Worm (Caenorhabditis elegans) whole organism, L4 larva: ENCODE measurements around the gene Y11D7A.5.

Source experiments
- D1046.2 ChIP-seq: fragments of 200-800 bp; sonication (Bioruptor generic); IDR thresholded peaks from 2 replicates; pipeline ENCODE4 v1.3.6; 2022; ENCODE audit warnings: missing genetic modification characterization, missing compliant biosample characterization
- F49E8.2 ChIP-seq: sonication (generic microtip); optimal IDR thresholded peaks from 2 replicates; lab custom pipeline; 2016; ENCODE audit warnings: missing compliant biosample characterization, mild to moderate bottlenecking, missing genetic modification characterization, borderline replicate concordance
- Y105C5A.15 ChIP-seq: fragments of 200-800 bp; sonication (Bioruptor generic); IDR thresholded peaks from 2 replicates; pipeline ENCODE4 v1.3.6; 2022; ENCODE audit warnings: missing genetic modification characterization, missing compliant biosample characterization
- ZK546.5 ChIP-seq, 2 experiments: sonication (generic microtip); optimal IDR thresholded peaks; 2 replicates each; lab custom pipeline; 2017; ENCODE audit warnings: missing biosample characterization in 2 of 2, missing genetic modification characterization in 2 of 2
- aha-1 ChIP-seq: fragments of 150-350 bp; peaks from one replicate; lab custom pipeline; 2014; ENCODE audit warnings: missing biosample characterization, missing genetic modification characterization
- ama-1 ChIP-seq: fragments of 150-350 bp; optimal IDR thresholded peaks from 2 replicates; lab custom pipeline; 2014; ENCODE audit warnings: inconsistent platforms, mixed read lengths
- ceh-28 ChIP-seq: fragments of 150-350 bp; optimal IDR thresholded peaks from 2 replicates; lab custom pipeline; 2014; ENCODE audit warnings: missing biosample characterization, missing genetic modification reagents, missing genetic modification characterization
- ceh-62 ChIP-seq: sonication (generic microtip); optimal IDR thresholded peaks from 2 replicates; lab custom pipeline; 2017; ENCODE audit warnings: missing biosample characterization, missing genetic modification characterization
- ctbp-1 ChIP-seq: fragments of 200-800 bp; sonication (Bioruptor generic); IDR thresholded peaks from 2 replicates; pipeline ENCODE4 v1.3.6; 2022; ENCODE audit warnings: missing genetic modification reagents, missing genetic modification characterization, missing compliant biosample characterization
- daf-12 ChIP-seq: fragments of 150-350 bp; optimal IDR thresholded peaks from 2 replicates; lab custom pipeline; 2014; ENCODE audit warnings: missing biosample characterization, missing genetic modification reagents, missing genetic modification characterization
- daf-16 ChIP-seq, 3 experiments: sonication (generic microtip); optimal IDR thresholded peaks; 2 replicates each; lab custom pipeline; 2016 to 2017; ENCODE audit warnings: missing genetic modification characterization in 3 of 3, missing genetic modification reagents in 3 of 3, mild to moderate bottlenecking in 2 of 3, missing compliant biosample characterization in 2 of 3, missing biosample characterization in 1 of 3, moderate library complexity in 1 of 3
- dmd-6 ChIP-seq: fragments of 200-800 bp; sonication (Bioruptor generic); IDR thresholded peaks from 2 replicates; pipeline ENCODE4 v1.3.6; 2022; ENCODE audit warnings: missing genetic modification reagents, missing genetic modification characterization, missing compliant biosample characterization
- dmd-9 ChIP-seq: fragments of 200-800 bp; sonication (Bioruptor generic); IDR thresholded peaks from 2 replicates; pipeline ENCODE4 v1.3.6; 2022; ENCODE audit warnings: missing genetic modification reagents, missing genetic modification characterization, missing compliant biosample characterization
- duxl-1 ChIP-seq: sonication (generic microtip); optimal IDR thresholded peaks from 2 replicates; lab custom pipeline; 2016; ENCODE audit warnings: mild to moderate bottlenecking, missing genetic modification characterization, moderate library complexity, missing compliant biosample characterization; ENCODE audit not compliant: poor library complexity
- egl-27 ChIP-seq: sonication (generic microtip); optimal IDR thresholded peaks from 3 replicates; lab custom pipeline; 2017; ENCODE audit warnings: missing biosample characterization, missing genetic modification reagents, missing genetic modification characterization
- egl-43 ChIP-seq: fragments of 200-800 bp; sonication (Bioruptor generic); IDR thresholded peaks from 2 replicates; pipeline ENCODE4 v1.3.6; 2022; ENCODE audit warnings: missing genetic modification reagents, missing genetic modification characterization, missing compliant biosample characterization
- gei-8 ChIP-seq: fragments of 200-800 bp; sonication (Bioruptor generic); optimal IDR thresholded peaks from 2 replicates; lab custom pipeline; 2018; ENCODE audit warnings: mild to moderate bottlenecking, missing genetic modification characterization, missing compliant biosample characterization
- hif-1 ChIP-seq, 2 experiments: sonication (generic microtip); optimal IDR thresholded peaks; 2 replicates each; lab custom pipeline; 2016 to 2017; ENCODE audit warnings: missing compliant biosample characterization in 2 of 2, missing genetic modification characterization in 2 of 2, missing genetic modification reagents in 2 of 2, missing genotype in 2 of 2, mild to moderate bottlenecking in 1 of 2
- hlh-30 ChIP-seq: sonication (generic microtip); optimal IDR thresholded peaks from 2 replicates; lab custom pipeline; 2017; ENCODE audit warnings: antibody characterized with exemption, mild to moderate bottlenecking, missing genetic modification characterization, missing compliant biosample characterization; ENCODE audit not compliant: insufficient read depth
- jun-1 ChIP-seq: fragments of 150-350 bp; optimal IDR thresholded peaks from 2 replicates; lab custom pipeline; 2014; ENCODE audit warnings: missing biosample characterization, missing genetic modification reagents, missing genetic modification characterization
- lin-38 ChIP-seq: fragments of 200-800 bp; sonication (Bioruptor generic); IDR thresholded peaks from 2 replicates; pipeline ENCODE4 v1.3.6; 2022; ENCODE audit warnings: missing genetic modification reagents, missing genetic modification characterization, missing compliant biosample characterization
- lsy-2 ChIP-seq, 2 experiments: fragments of 150-350 bp in 1 of 2; sonication (generic microtip) in 1 of 2; optimal IDR thresholded peaks; 2 replicates each; lab custom pipeline; 2014 to 2017; ENCODE audit warnings: missing biosample characterization in 2 of 2, missing genetic modification characterization in 2 of 2
- madf-5 ChIP-seq, 2 experiments: fragments of 200-800 bp; sonication (Bioruptor generic); IDR thresholded peaks; 2 replicates each; pipeline ENCODE4 v1.3.6; 2022; ENCODE audit warnings: missing compliant biosample characterization in 2 of 2, missing genetic modification characterization in 2 of 2
- mdl-1 ChIP-seq, 2 experiments: fragments of 150-350 bp in 1 of 2; sonication (generic microtip) in 1 of 2; optimal IDR thresholded peaks; 2 replicates each; lab custom pipeline; 2014 to 2017; ENCODE audit warnings: missing biosample characterization in 2 of 2, missing genetic modification characterization in 2 of 2
- nhr-10 ChIP-seq: fragments of 150-350 bp; optimal IDR thresholded peaks from 2 replicates; lab custom pipeline; 2014; ENCODE audit warnings: missing biosample characterization, missing genetic modification characterization
- nhr-102 ChIP-seq: sonication (generic microtip); optimal IDR thresholded peaks from 2 replicates; lab custom pipeline; 2016; ENCODE audit warnings: mild to moderate bottlenecking, missing genetic modification characterization, moderate library complexity, missing compliant biosample characterization
- nhr-11 ChIP-seq: fragments of 150-350 bp; optimal IDR thresholded peaks from 2 replicates; lab custom pipeline; 2014; ENCODE audit warnings: missing biosample characterization, missing genetic modification characterization
- nhr-111 ChIP-seq: fragments of 200-800 bp; sonication (Bioruptor generic); optimal IDR thresholded peaks from 2 replicates; lab custom pipeline; 2018; ENCODE audit warnings: mild to moderate bottlenecking, missing genetic modification characterization, missing compliant biosample characterization
- nhr-237 ChIP-seq: sonication (generic microtip); optimal IDR thresholded peaks from 2 replicates; lab custom pipeline; 2017; ENCODE audit warnings: missing biosample characterization, missing genetic modification characterization
- nhr-28 ChIP-seq: fragments of 150-350 bp; optimal IDR thresholded peaks from 2 replicates; lab custom pipeline; 2014; ENCODE audit warnings: missing biosample characterization, missing genetic modification characterization
- nhr-41 ChIP-seq: fragments of 200-800 bp; sonication (Bioruptor generic); IDR thresholded peaks from 2 replicates; pipeline ENCODE4 v1.3.6; 2022; ENCODE audit warnings: missing genetic modification reagents, missing genetic modification characterization, missing compliant biosample characterization
- pqm-1 ChIP-seq: sonication (generic microtip); optimal IDR thresholded peaks from 2 replicates; lab custom pipeline; 2017; ENCODE audit warnings: missing biosample characterization, missing genetic modification characterization
- snpc-1.2 ChIP-seq: fragments of 200-800 bp; sonication (Bioruptor generic); IDR thresholded peaks from 2 replicates; pipeline ENCODE4 v1.3.6; 2022; ENCODE audit warnings: missing genetic modification reagents, missing genetic modification characterization, missing compliant biosample characterization
- unc-62 ChIP-seq, 3 experiments: fragments of 150-350 bp in 1 of 3; sonication (generic microtip); optimal IDR thresholded peaks in 2 of 3; peaks in 1 of 3; 1 replicate in 1 of 3; 2 replicates in 2 of 3; lab custom pipeline; 2014 to 2017; ENCODE audit warnings: missing biosample characterization in 3 of 3, missing genetic modification characterization in 3 of 3, missing genetic modification reagents in 3 of 3, missing genotype in 1 of 3
- zfp-3 ChIP-seq: fragments of 200-800 bp; sonication (Bioruptor generic); conservative IDR thresholded peaks from 2 replicates; pipeline ENCODE4 v1.3.6; 2022; ENCODE audit warnings: missing genetic modification reagents, missing genetic modification characterization, missing compliant biosample characterization
- zip-2 ChIP-seq: fragments of 150-350 bp; optimal IDR thresholded peaks from 2 replicates; lab custom pipeline; 2014; ENCODE audit warnings: missing biosample characterization, missing genetic modification characterization

Gene Y11D7A.5

ce11 chrIV:9215824-9216223 is 29.5 kb downstream of the Y11D7A.5 start:
- TF ChIP-seq madf-5 (GFP tag; IDR thresholded peaks at IDR 0.05; lab: Robert Waterston, UW) (no peak), hif-1 (tag; optimal IDR thresholded peaks at IDR 0.05; lab: Kevin White, UChicago) (peak in 1 of 2 experiments; percentile 95), aha-1 (tag; lab: Kevin White, UChicago) (peak; percentile 97), duxl-1 (tag; lab: Kevin White, UChicago) (no peak), dmd-9 (GFP tag; lab: Robert Waterston, UW) (no peak), zfp-3 (GFP tag; lab: Robert Waterston, UW) (no peak), lsy-2 (tag; optimal IDR thresholded peaks at IDR 0.05; lab: Kevin White, UChicago) (peak in 1 of 2 experiments; percentile 26)

- TF ChIP-seq unc-62 (GFP tag; optimal IDR thresholded peaks at IDR 0.05 in 1 of 2; lab: Kevin White, UChicago) (peak in 1 of 2 experiments; percentile 94), unc-62 (tag; optimal IDR thresholded peaks at IDR 0.05; lab: Kevin White, UChicago) (no peak), dmd-9 (GFP tag; lab: Robert Waterston, UW) (no peak)
These were observed 30.5 kb downstream of the Y11D7A.5 start for ce11 chrIV:9214823-9215222.

DNA sequence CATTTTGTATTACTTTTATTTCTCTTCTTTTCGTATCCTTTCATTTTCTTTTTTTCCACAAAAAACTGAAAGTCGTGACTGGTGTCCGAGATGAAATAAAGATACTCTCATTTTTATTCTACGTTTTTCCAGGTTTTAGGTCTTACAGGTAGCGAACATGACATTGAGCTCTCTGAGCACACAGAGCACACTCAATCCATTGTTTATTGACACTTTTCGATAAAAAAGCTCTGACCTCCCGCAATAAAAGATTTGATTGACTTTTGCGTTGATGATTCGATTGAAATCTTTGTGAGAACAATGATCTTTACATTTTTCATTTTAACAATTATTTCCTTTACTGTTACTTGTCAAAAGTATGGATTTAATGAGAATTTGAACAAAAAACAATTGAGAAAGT is 33.2 kb downstream of the Y11D7A.5 start, which contains the start of gene C46C2.6:
TSS of gene C46C2.6 (plus strand) at position 301 of the 400 bp plus-strand sequence.
- peak in 1 of 2 experiments; percentile 4 for TF ChIP-seq unc-62 (GFP tag; optimal IDR thresholded peaks at IDR 0.05 in 1 of 2; lab: Kevin White, UChicago)
- TF ChIP-seq unc-62 (tag; optimal IDR thresholded peaks at IDR 0.05; lab: Kevin White, UChicago), result no peak
- peak; percentile 14 for TF ChIP-seq ama-1 (lab: Kevin White, UChicago)
- TF ChIP-seq ceh-28, result no peak
- TF ChIP-seq, all 104 proteins: peak for 2

- TF ChIP-seq nhr-111 (GFP tag; lab: Kevin White, UChicago) (no peak), gei-8 (no peak), dmd-9 (GFP tag; lab: Robert Waterston, UW) (no peak), egl-27 (tag; lab: Kevin White, UChicago) (no peak), F49E8.2 (no peak), nhr-10 (no peak), ceh-62 (tag; lab: Kevin White, UChicago) (no peak), aha-1 (tag; lab: Kevin White, UChicago) (peak; percentile 91), daf-12 (tag; lab: Kevin White, UChicago) (no peak)
These were observed 34.5 kb downstream of the Y11D7A.5 start for ce11 chrIV:9210841-9211240.

DNA sequence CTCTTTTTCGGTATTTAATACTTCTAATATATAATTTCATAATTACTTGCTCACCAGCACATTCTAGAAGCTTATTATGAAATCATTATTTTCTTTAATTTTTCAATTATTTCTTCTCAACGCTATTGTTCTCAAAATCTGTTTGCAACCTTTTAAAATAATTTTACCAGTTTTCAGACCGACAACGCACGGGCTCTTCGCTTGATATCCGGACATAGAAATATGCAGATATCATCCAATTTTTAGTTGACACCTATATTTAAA is 45.5 kb downstream of the Y11D7A.5 start, which contains the start of gene wnk-1:
TSS of gene wnk-1 (plus strand) at position 165 of the 264 bp plus-strand sequence.
- TF ChIP-seq nhr-237 (tag; lab: Kevin White, UChicago), result no peak

- peak; percentile 46 for TF ChIP-seq nhr-28
- peak in 1 of 2 experiments; percentile 7 for TF ChIP-seq mdl-1 (tag; optimal IDR thresholded peaks at IDR 0.05; lab: Kevin White, UChicago)
- peak; percentile 32; the same call in 1 of the 2 replicates for TF ChIP-seq dmd-6 (GFP tag; lab: Robert Waterston, UW)
- no peak for TF ChIP-seq ZK546.5 (tag; optimal IDR thresholded peaks at IDR 0.05; lab: Kevin White, UChicago)
- peak; percentile 91 for TF ChIP-seq aha-1 (tag; lab: Kevin White, UChicago)
- no peak for TF ChIP-seq jun-1 (tag; lab: Kevin White, UChicago)
These were observed 46.0 kb downstream of the Y11D7A.5 start for ce11 chrIV:9199148-9199938.

DNA sequence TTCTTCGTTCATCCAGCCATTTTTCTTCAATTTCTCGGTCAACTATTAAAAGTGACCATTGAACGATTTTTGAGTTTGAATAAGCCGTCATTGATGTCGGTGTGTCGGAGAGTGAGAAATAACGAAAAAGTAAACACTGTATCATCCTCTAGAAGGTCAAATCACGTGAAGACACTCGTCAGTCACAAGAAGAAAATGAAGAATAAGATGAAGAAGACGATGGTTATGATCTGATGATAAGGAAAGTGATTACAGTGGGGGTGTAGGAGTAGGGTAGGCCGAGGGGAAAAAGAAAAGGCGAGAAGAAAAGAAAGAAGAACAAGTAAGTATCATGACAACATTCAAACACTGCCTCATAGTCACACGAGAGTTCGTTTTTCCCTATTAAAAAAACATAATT is 47.2 kb downstream of the Y11D7A.5 start:
- TF ChIP-seq ctbp-1 (GFP tag; lab: Robert Waterston, UW) (no peak), nhr-10 (peak; percentile 57), D1046.2 (no peak), ZK546.5 (tag; optimal IDR thresholded peaks at IDR 0.05; lab: Kevin White, UChicago) (no peak), nhr-41 (GFP tag; lab: Robert Waterston, UW) (no peak), ceh-28 (no peak), lin-38 (GFP tag; lab: Robert Waterston, UW) (no peak; the same call in 1 of the 2 replicates), pqm-1 (tag; lab: Kevin White, UChicago) (peak; percentile 31), Y105C5A.15 (GFP tag; lab: Robert Waterston, UW) (no peak), nhr-11 (tag; lab: Kevin White, UChicago) (no peak), dmd-9 (GFP tag; lab: Robert Waterston, UW) (no peak), hlh-30 (tag; lab: Kevin White, UChicago) (peak; percentile 97), zip-2 (no peak), madf-5 (GFP tag; IDR thresholded peaks at IDR 0.05; lab: Robert Waterston, UW) (no peak), snpc-1.2 (GFP tag; lab: Robert Waterston, UW) (no peak), nhr-102 (tag; lab: Kevin White, UChicago) (peak; percentile 27), daf-16 (GFP tag; optimal IDR thresholded peaks at IDR 0.05; lab: Kevin White, UChicago) (no peak), daf-16 (tag; optimal IDR thresholded peaks at IDR 0.05; lab: Kevin White, UChicago) (peak; percentile 87), nhr-28 (peak; percentile 90), egl-43 (no peak)
